Fruit fly (Drosophila melanogaster) whole organism, embryonic: ENCODE results near the gene Ada1-1.
"Not testable (repeated sequence)": the region's sequence is repeated elsewhere in the genome, so short reads cannot be mapped to it uniquely, and the experiment has no call there.

Experiments used
- B-H2 ChIP-seq: fragments of 200-800 bp; sonication (Bioruptor generic); optimal IDR thresholded peaks from 2 replicates; lab custom pipeline; 2018; ENCODE audit warnings: missing biosample characterization, mild to moderate bottlenecking, missing genetic modification characterization
- CG10431 ChIP-seq: fragments of 200-800 bp; sonication (Bioruptor generic); optimal IDR thresholded peaks from 3 replicates; lab custom pipeline; 2018; ENCODE audit warnings: missing biosample characterization, mild to moderate bottlenecking, missing genetic modification characterization
- CG10565 ChIP-seq: fragments of 200-800 bp; sonication (Bioruptor generic); optimal IDR thresholded peaks from 3 replicates; lab custom pipeline; 2016; ENCODE audit warnings: missing biosample characterization, mild to moderate bottlenecking, missing genetic modification characterization
- CG11696 ChIP-seq: fragments of 200-800 bp; sonication (Bioruptor generic); IDR thresholded peaks from 2 replicates; pipeline ENCODE4 v1.3.6; 2022; ENCODE audit warnings: missing biosample characterization, missing genetic modification characterization
- CG12236 ChIP-seq: fragments of 200-800 bp; sonication (Bioruptor generic); optimal IDR thresholded peaks from 2 replicates; lab custom pipeline; 2016; ENCODE audit warnings: missing biosample characterization, missing genetic modification characterization
- CG12391 ChIP-seq: fragments of 200-800 bp; sonication (Bioruptor generic); optimal IDR thresholded peaks from 3 replicates; lab custom pipeline; 2018; ENCODE audit warnings: missing biosample characterization, mild to moderate bottlenecking, missing genetic modification characterization, moderate library complexity
- CG13624 ChIP-seq: fragments of 200-800 bp; sonication (Bioruptor generic); optimal IDR thresholded peaks from 2 replicates; lab custom pipeline; 2016; ENCODE audit warnings: missing biosample characterization, missing genetic modification characterization
- CG15514 ChIP-seq: fragments of 200-800 bp; sonication (Bioruptor generic); optimal IDR thresholded peaks from 3 replicates; lab custom pipeline; 2017; ENCODE audit warnings: missing biosample characterization, missing genetic modification characterization, mild to moderate bottlenecking, moderate library complexity, missing genetic modification reagents
- CG18011 ChIP-seq: fragments of 200-800 bp; sonication (Bioruptor generic); optimal IDR thresholded peaks from 2 replicates; lab custom pipeline; 2017; ENCODE audit warnings: missing biosample characterization, missing genetic modification characterization, mild to moderate bottlenecking, moderate library complexity, missing genotype
- CG7928 ChIP-seq: fragments of 200-800 bp; sonication (Bioruptor generic); optimal IDR thresholded peaks from 2 replicates; lab custom pipeline; 2017; ENCODE audit warnings: missing biosample characterization, mild to moderate bottlenecking, missing genetic modification characterization
- CG9876 ChIP-seq: fragments of 200-800 bp; sonication (Bioruptor generic); optimal IDR thresholded peaks from 2 replicates; lab custom pipeline; 2016; ENCODE audit warnings: missing biosample characterization, missing genetic modification characterization
- Deaf1 ChIP-seq: fragments of 200-800 bp; optimal IDR thresholded peaks from 3 replicates; lab custom pipeline; 2019; ENCODE audit warnings: missing biosample characterization, mild to moderate bottlenecking, missing genetic modification characterization, moderate library complexity
- Dp ChIP-seq: fragments of 200-800 bp; sonication (Bioruptor generic); optimal IDR thresholded peaks from 2 replicates; lab custom pipeline; 2018; ENCODE audit warnings: missing biosample characterization, mild to moderate bottlenecking, missing genetic modification characterization, moderate library complexity
- Gug ChIP-seq: fragments of 200-800 bp; sonication (Bioruptor generic); IDR thresholded peaks from 4 replicates; pipeline ENCODE4 v1.3.6; 2022; ENCODE audit warnings: missing biosample characterization, missing genetic modification characterization
- Hr51 ChIP-seq, 2 experiments: fragments of 200-800 bp; sonication (Bioruptor generic); optimal IDR thresholded peaks; 2 replicates in 1 of 2; 3 replicates in 1 of 2; lab custom pipeline; 2016 to 2018; ENCODE audit warnings: missing biosample characterization in 2 of 2, missing genetic modification characterization in 2 of 2, mild to moderate bottlenecking in 1 of 2, moderate library complexity in 1 of 2
- Med ChIP-seq: fragments of 200-800 bp; sonication (Bioruptor generic); peaks from one replicate; lab custom pipeline; 2016; ENCODE audit warnings: missing biosample characterization, missing genetic modification characterization, mild to moderate bottlenecking, inconsistent platforms, moderate library complexity
- NFAT ChIP-seq: fragments of 200-800 bp; sonication (Bioruptor generic); IDR thresholded peaks from 2 replicates; pipeline ENCODE4 v1.3.6; 2022; ENCODE audit warnings: missing biosample characterization, missing genetic modification characterization
- Nf-YB ChIP-seq: fragments of 200-800 bp; sonication (Bioruptor generic); optimal IDR thresholded peaks from 3 replicates; lab custom pipeline; 2019; ENCODE audit warnings: missing biosample characterization, mild to moderate bottlenecking, missing genetic modification characterization, moderate library complexity
- Oli ChIP-seq: fragments of 200-800 bp; sonication (Bioruptor generic); optimal IDR thresholded peaks from 2 replicates; lab custom pipeline; 2018; ENCODE audit warnings: missing biosample characterization, mild to moderate bottlenecking, missing genetic modification characterization, moderate library complexity
- bcd ChIP-seq: fragments of 200-800 bp; sonication (Bioruptor generic); optimal IDR thresholded peaks from 2 replicates; lab custom pipeline; 2017; ENCODE audit warnings: missing biosample characterization, mild to moderate bottlenecking, missing genetic modification characterization
- bowl ChIP-seq: fragments of 200-800 bp; sonication (Bioruptor generic); IDR thresholded peaks from 2 replicates; pipeline ENCODE4 v1.3.6; 2022; ENCODE audit warnings: missing biosample characterization, missing genetic modification characterization
- crc ChIP-seq: fragments of 200-800 bp; sonication (Bioruptor generic); optimal IDR thresholded peaks from 2 replicates; lab custom pipeline; 2016; ENCODE audit warnings: missing biosample characterization, missing genetic modification characterization
- cwo ChIP-seq: fragments of 200-800 bp; sonication (Bioruptor generic); optimal IDR thresholded peaks from 3 replicates; lab custom pipeline; 2017; ENCODE audit warnings: missing biosample characterization, missing genetic modification characterization, mild to moderate bottlenecking, moderate library complexity, missing genetic modification reagents
- gfzf ChIP-seq: fragments of 200-800 bp; sonication (Bioruptor generic); optimal IDR thresholded peaks from 2 replicates; lab custom pipeline; 2016; ENCODE audit warnings: missing biosample characterization, mild to moderate bottlenecking, missing genetic modification characterization, moderate library complexity
- lbe ChIP-seq: fragments of 200-800 bp; sonication (Bioruptor generic); optimal IDR thresholded peaks from 2 replicates; lab custom pipeline; 2016; ENCODE audit warnings: missing biosample characterization, mild to moderate bottlenecking, missing genetic modification characterization
- mld ChIP-seq: fragments of 200-800 bp; sonication (Bioruptor generic); IDR thresholded peaks from 3 replicates; pipeline ENCODE4 v1.3.6; 2022; ENCODE audit warnings: missing biosample characterization, missing genetic modification characterization; ENCODE audit not compliant: partially characterized antibody
- odd ChIP-seq: fragments of 200-800 bp; sonication (Bioruptor generic); optimal IDR thresholded peaks from 2 replicates; lab custom pipeline; 2017; ENCODE audit warnings: missing biosample characterization, mild to moderate bottlenecking, missing genetic modification characterization
- prd ChIP-seq, 3 experiments: fragments of >200 bp in 2 of 3; fragments of 200-800 bp in 1 of 3; sonication (Bioruptor generic) in 1 of 3; optimal IDR thresholded peaks in 2 of 3; IDR thresholded peaks in 1 of 3; 2 replicates in 2 of 3; 3 replicates in 1 of 3; pipeline versions ENCODE4 v1.3.6 to Lab custom; 2017 to 2022; ENCODE audit warnings: missing biosample characterization in 1 of 3, missing genetic modification characterization in 1 of 3
- row ChIP-seq: fragments of 200-800 bp; sonication (Bioruptor generic); IDR thresholded peaks from 3 replicates; pipeline ENCODE4 v1.3.6; 2022; ENCODE audit warnings: missing biosample characterization, missing genetic modification characterization
- sens ChIP-seq: fragments of 200-800 bp; sonication (Bioruptor generic); peaks from one replicate; lab custom pipeline; 2016; ENCODE audit warnings: missing biosample characterization, missing genetic modification characterization
- seq ChIP-seq: fragments of 200-800 bp; sonication (Bioruptor generic); IDR thresholded peaks from 2 replicates; pipeline ENCODE4 v1.3.6; 2022; ENCODE audit warnings: missing biosample characterization, missing genetic modification characterization
- slbo ChIP-seq: fragments of 200-800 bp; sonication (Bioruptor generic); IDR thresholded peaks from 2 replicates; pipeline ENCODE4 v1.3.6; 2022; ENCODE audit warnings: missing biosample characterization, missing genetic modification characterization
- tup ChIP-seq: fragments of 200-800 bp; sonication (Bioruptor generic); optimal IDR thresholded peaks from 2 replicates; lab custom pipeline; 2016; ENCODE audit warnings: missing biosample characterization, mild to moderate bottlenecking, missing genetic modification characterization, moderate library complexity
- unc-4 ChIP-seq: fragments of 200-800 bp; sonication (Bioruptor generic); IDR thresholded peaks from 2 replicates; pipeline ENCODE4 v1.3.6; 2022; ENCODE audit warnings: missing biosample characterization, missing genetic modification characterization; ENCODE audit not compliant: partially characterized antibody

Gene Ada1-1

DNA sequence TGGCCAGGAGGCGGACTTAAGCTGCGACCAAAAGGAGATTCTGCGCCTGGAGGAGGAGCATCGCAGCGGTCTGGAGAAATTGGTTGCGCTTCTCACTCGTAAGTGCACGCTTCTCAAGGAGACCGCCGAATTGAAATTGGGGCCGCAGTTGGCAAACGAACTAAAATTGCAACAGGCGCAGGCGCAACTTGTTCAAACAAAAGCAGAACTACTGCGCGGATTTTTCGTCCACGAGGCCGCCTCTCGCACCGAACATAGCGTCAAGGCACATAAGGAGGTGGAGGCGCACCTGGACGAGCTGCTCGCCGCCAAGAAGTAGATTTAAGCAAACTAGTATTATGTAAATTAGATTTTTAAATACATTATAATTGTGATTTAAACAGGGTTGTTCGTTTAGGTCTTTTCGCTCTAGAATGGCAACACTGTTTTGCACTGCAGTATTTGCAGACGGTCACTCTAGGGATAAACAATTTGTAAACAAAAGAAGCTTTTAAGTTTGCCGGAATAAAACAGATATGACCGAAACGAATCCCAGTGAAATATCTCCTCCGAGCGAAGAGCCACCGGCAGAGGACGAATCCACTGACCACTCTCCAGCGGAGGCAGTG lies 6.0 kb upstream of the Ada1-1 start, which contains the start of gene escl (continued):
- TF ChIP-seq Med (GFP tag; lab: Kevin White, UChicago) (peak; percentile 71), unc-4 (GFP tag; lab: Robert Waterston, UW) (0 out of 2 replicates have a peak, but pooled peaks have one; percentile 24), Gug (GFP tag; lab: Robert Waterston, UW) (no peak), prd (optimal IDR thresholded peaks at IDR 0.05; lab: Kevin White, UChicago) (no peak), prd (GFP tag; IDR thresholded peaks at IDR 0.05; lab: Robert Waterston, UW) (no peak), Deaf1 (tag; lab: Kevin White, UChicago) (no peak), CG18011 (GFP tag; lab: Kevin White, UChicago) (no peak), B-H2 (GFP tag; lab: Kevin White, UChicago) (no peak), sens (GFP tag; lab: Kevin White, UChicago) (peak; percentile 51), gfzf (GFP tag; lab: Kevin White, UChicago) (peak; percentile 56), slbo (GFP tag; lab: Robert Waterston, UW) (no peak), Dp (GFP tag; lab: Kevin White, UChicago) (peak; percentile 61), tup (GFP tag; lab: Kevin White, UChicago) (no peak), cwo (no peak), Oli (tag; lab: Kevin White, UChicago) (no peak), crc (no peak), CG13624 (GFP tag; lab: Kevin White, UChicago) (no peak), mld (GFP tag; lab: Robert Waterston, UW) (no peak), CG10431 (GFP tag; lab: Kevin White, UChicago) (no peak), odd (no peak), Nf-YB (GFP tag; lab: Kevin White, UChicago) (no peak), CG12236 (GFP tag; lab: Kevin White, UChicago) (no peak), NFAT (GFP tag; lab: Robert Waterston, UW) (0 out of 2 replicates have a peak, but pooled peaks have one; percentile 9), CG15514 (peak; percentile 4), bowl (no peak), CG9876 (GFP tag; lab: Kevin White, UChicago) (no peak), CG10565 (GFP tag; lab: Kevin White, UChicago) (no peak), row (GFP tag; lab: Robert Waterston, UW) (peak; percentile 24; the same call in 1 of the 3 replicates)
- TF ChIP-seq, all 482 proteins: peak for 25

DNA sequence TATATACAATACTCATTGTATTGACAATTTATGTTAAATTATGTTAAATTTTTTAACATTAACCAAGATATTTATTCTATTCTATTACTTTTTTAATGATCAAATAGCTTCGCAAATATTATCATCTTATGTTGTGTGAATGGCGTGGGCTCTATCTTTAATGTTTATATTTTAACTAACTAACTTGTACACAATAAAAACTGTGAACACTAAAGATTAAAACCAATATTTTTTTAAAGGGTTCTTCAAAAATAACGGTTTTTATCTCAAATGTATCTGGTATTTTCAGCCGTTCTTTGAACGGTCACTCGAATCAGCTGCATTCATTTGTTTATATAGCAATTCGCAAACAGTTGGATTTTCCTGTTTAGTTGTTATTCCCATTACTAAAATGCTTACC lies 4.0 kb upstream of the Ada1-1 start, which contains the start of gene Ada1-2:
Gene Ada1-2 (plus strand): TSS at position 301 of the 400 bp plus-strand sequence.
- not testable (repeated sequence) for TF ChIP-seq CG11696; lbe (GFP tag; lab: Kevin White, UChicago); Hr51 (GFP tag; optimal IDR thresholded peaks at IDR 0.05; lab: Kevin White, UChicago)

DNA sequence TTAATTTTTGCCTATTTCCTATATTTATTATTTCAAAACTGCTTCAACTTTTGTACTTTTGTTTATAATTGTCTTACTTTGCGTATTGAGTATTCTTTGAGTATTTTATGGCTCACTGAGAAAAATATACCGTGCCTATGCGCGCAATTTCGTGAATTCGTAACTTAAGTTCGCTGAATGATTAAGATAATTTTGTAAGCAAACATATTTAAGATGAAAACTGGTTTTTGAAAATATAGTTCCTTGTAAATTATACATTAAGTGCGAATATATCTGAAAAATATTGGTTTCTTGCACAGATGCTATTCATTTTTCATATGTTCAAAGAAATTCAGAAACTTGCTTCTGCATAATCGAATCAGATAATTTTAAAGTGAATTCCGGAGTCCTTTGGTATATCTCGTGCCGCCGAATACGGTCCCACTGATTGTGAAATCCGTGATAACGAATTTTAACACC lies 1.2 kb upstream of the Ada1-1 start, which contains the start of the genes CG18789 and Qtzl:
Gene CG18789 (minus strand): TSS at position 101 of the 459 bp plus-strand sequence.
Gene Qtzl (plus strand): TSS at position 409 of the 459 bp plus-strand sequence.
- not testable (repeated sequence) for TF ChIP-seq seq (GFP tag; lab: Robert Waterston, UW); bcd; Nf-YB (GFP tag; lab: Kevin White, UChicago)

DNA sequence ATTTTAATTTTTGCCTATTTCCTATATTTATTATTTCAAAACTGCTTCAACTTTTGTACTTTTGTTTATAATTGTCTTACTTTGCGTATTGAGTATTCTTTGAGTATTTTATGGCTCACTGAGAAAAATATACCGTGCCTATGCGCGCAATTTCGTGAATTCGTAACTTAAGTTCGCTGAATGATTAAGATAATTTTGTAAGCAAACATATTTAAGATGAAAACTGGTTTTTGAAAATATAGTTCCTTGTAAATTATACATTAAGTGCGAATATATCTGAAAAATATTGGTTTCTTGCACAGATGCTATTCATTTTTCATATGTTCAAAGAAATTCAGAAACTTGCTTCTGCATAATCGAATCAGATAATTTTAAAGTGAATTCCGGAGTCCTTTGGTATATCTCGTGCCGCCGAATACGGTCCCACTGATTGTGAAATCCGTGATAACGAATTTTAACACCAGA lies 2.7 kb downstream of the Ada1-1 start, which contains the start of the genes CG18787 and Nfs1:
Gene CG18787 (minus strand): TSS at position 101 of the 465 bp plus-strand sequence.
Gene Nfs1 (plus strand): TSS at position 415 of the 465 bp plus-strand sequence.
- TF ChIP-seq CG7928; Gug (GFP tag; lab: Robert Waterston, UW); CG12391: not testable (repeated sequence)
